Worm (Caenorhabditis elegans): Measurements from ENCODE around the gene math-9.

The math-9 gene

ce11 chrII:1893912-1894311 lies 3.3 kb upstream of the math-9 start, which contains the start of gene C16C4.1:
Gene C16C4.1 (plus strand): TSS chrII:1894212.
- TF ChIP-seq K02D7.2 (tag; optimal IDR thresholded peaks at IDR 0.05) = no peak
- TF ChIP-seq K09A11.1 (tag; optimal IDR thresholded peaks at IDR 0.05; ENCODE audit: insufficient read depth) = no peak
- TF ChIP-seq ceh-6 (GFP tag; optimal IDR thresholded peaks at IDR 0.05) = no peak
- no peak for TF ChIP-seq ceh-18 (tag; optimal IDR thresholded peaks at IDR 0.05)
- TF ChIP-seq odd-2 (tag; optimal IDR thresholded peaks at IDR 0.05) = no peak

ce11 chrII:1889071-1889470 lies 1.5 kb downstream of the math-9 start, which contains the start of gene math-8:
Gene math-8 (minus strand): TSS chrII:1889171.
- TF ChIP-seq pha-2 (tag; optimal IDR thresholded peaks at IDR 0.05) (no peak), npax-4 (tag; optimal IDR thresholded peaks at IDR 0.05) (no peak), ztf-16 (tag; optimal IDR thresholded peaks at IDR 0.05) (no peak), tbx-7 (tag; optimal IDR thresholded peaks at IDR 0.05) (no peak), sox-2 (GFP tag; IDR thresholded peaks at IDR 0.05) (no peak), madf-2 (tag; optimal IDR thresholded peaks at IDR 0.05) (no peak), pag-3 (tag; optimal IDR thresholded peaks at IDR 0.05; ENCODE audit: borderline replicate concordance) (no peak), unc-3 (GFP tag; conservative IDR thresholded peaks at IDR 0.05) (no peak), unc-3 (tag; optimal IDR thresholded peaks at IDR 0.05) (no peak), gmeb-2 (tag; optimal IDR thresholded peaks at IDR 0.05) (no peak), ahr-1 (tag; optimal IDR thresholded peaks at IDR 0.05) (no peak), syd-9 (tag; optimal IDR thresholded peaks at IDR 0.05) (no peak), ceh-2 (tag; optimal IDR thresholded peaks at IDR 0.05) (no peak), dmd-4 (tag; optimal IDR thresholded peaks at IDR 0.05; ENCODE audit: borderline replicate concordance) (no peak), che-1 (tag; optimal IDR thresholded peaks at IDR 0.05) (no peak), ceh-30 (tag; optimal IDR thresholded peaks at IDR 0.05) (no peak), ceh-48 (tag; optimal IDR thresholded peaks at IDR 0.05) (no peak), odd-2 (tag; optimal IDR thresholded peaks at IDR 0.05) (no peak), ceh-6 (GFP tag; optimal IDR thresholded peaks at IDR 0.05) (no peak)

- TF ChIP-seq zip-5 (tag; optimal IDR thresholded peaks at IDR 0.05) (no peak), ceh-18 (tag; optimal IDR thresholded peaks at IDR 0.05) (no peak), unc-86 (tag; optimal IDR thresholded peaks at IDR 0.05) (no peak), ceh-45 (GFP tag; IDR thresholded peaks at IDR 0.05) (no peak), pros-1 (tag; optimal IDR thresholded peaks at IDR 0.05) (no peak), unc-42 (tag; optimal IDR thresholded peaks at IDR 0.05) (no peak), hlh-13 (GFP tag; optimal IDR thresholded peaks at IDR 0.05) (no peak), dmd-4 (tag; optimal IDR thresholded peaks at IDR 0.05; ENCODE audit: borderline replicate concordance) (no peak), ceh-31 (tag; optimal IDR thresholded peaks at IDR 0.05) (no peak), ttx-3 (tag; optimal IDR thresholded peaks at IDR 0.05) (no peak), lin-11 (tag; optimal IDR thresholded peaks at IDR 0.05) (no peak), syd-9 (tag; optimal IDR thresholded peaks at IDR 0.05) (no peak), ahr-1 (tag; optimal IDR thresholded peaks at IDR 0.05) (no peak), nhr-232 (tag; optimal IDR thresholded peaks at IDR 0.05) (no peak), madf-2 (tag; optimal IDR thresholded peaks at IDR 0.05) (no peak), unc-3 (GFP tag; conservative IDR thresholded peaks at IDR 0.05) (no peak), unc-3 (tag; optimal IDR thresholded peaks at IDR 0.05) (no peak), odd-2 (tag; optimal IDR thresholded peaks at IDR 0.05) (no peak), T23F11.4 (GFP tag; optimal IDR thresholded peaks at IDR 0.05) (no peak)
Observed at ce11 chrII:1886379-1886778, 4.2 kb downstream of the math-9 start, which contains the start of gene math-7. Gene math-7 (minus strand): TSS chrII:1886479.

ce11 chrII:1884635-1885034 lies 5.9 kb downstream of the math-9 start, which contains the start of gene math-6:
Gene math-6 (minus strand): TSS chrII:1884735.
- no peak for TF ChIP-seq pros-1 (tag; optimal IDR thresholded peaks at IDR 0.05)
- TF ChIP-seq lim-6 (tag; optimal IDR thresholded peaks at IDR 0.05) = no peak
- no peak for TF ChIP-seq syd-9 (tag; optimal IDR thresholded peaks at IDR 0.05)
- no peak for TF ChIP-seq che-1 (tag; optimal IDR thresholded peaks at IDR 0.05)
- no peak for TF ChIP-seq zip-5 (tag; optimal IDR thresholded peaks at IDR 0.05)
- TF ChIP-seq mec-3 (tag; optimal IDR thresholded peaks at IDR 0.05; ENCODE audit: borderline replicate concordance) = no peak
- TF ChIP-seq ceh-22 (tag; optimal IDR thresholded peaks at IDR 0.05) = no peak
- TF ChIP-seq fax-1 (tag; optimal IDR thresholded peaks at IDR 0.05) = no peak

Data from whole organism, late embryonic.